Fruit fly (Drosophila melanogaster): Measurements from ENCODE around the gene CG15422.

DNA sequence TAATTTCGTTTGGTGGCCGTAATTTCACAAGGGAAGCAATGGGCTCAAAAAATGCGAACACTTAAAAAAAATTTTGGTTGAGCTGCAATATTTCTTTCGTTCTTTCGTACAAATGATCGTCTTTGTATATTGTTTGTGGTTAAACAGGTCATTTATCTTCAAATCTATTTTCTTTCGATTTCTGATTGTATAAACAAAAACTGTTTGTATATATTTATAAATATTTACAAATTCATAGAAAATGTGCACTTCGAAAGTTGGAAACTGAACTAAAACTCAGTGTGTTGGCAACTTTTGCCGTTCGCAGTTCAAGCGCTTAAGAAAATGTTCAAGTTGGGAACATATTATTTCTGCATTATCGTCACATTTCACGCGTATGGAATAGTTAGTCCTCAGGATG, 5.1 kb upstream of the CG15422 start, which contains the start of gene CG43797:
- TF ChIP-seq CTCF (optimal IDR thresholded peaks at IDR 0.05) (no peak), CG8478 (optimal IDR thresholded peaks at IDR 0.05) (no peak)
